Fruit fly (Drosophila melanogaster) whole organism, embryonic: ENCODE data around the gene Nepl21.

Experiments used
- ATbp ChIP-seq: fragments of 200-800 bp; sonication (Bioruptor generic); optimal IDR thresholded peaks from 2 replicates; lab custom pipeline; 2017; ENCODE audit warnings: missing biosample characterization, mild to moderate bottlenecking, missing genetic modification characterization, missing genetic modification reagents
- Antp ChIP-seq: fragments of 200-800 bp; sonication (Bioruptor generic); optimal IDR thresholded peaks from 3 replicates; lab custom pipeline; 2016; ENCODE audit warnings: missing biosample characterization, missing genetic modification characterization
- Asciz ChIP-seq: fragments of 200-800 bp; sonication (Bioruptor generic); optimal IDR thresholded peaks from 2 replicates; lab custom pipeline; 2017; ENCODE audit warnings: missing biosample characterization, mild to moderate bottlenecking, missing genetic modification characterization, missing genetic modification reagents
- B-H1 ChIP-seq: fragments of 200-800 bp; sonication (Bioruptor generic); IDR thresholded peaks from 3 replicates; pipeline ENCODE4 v1.3.6; 2022; ENCODE audit warnings: missing biosample characterization, missing genetic modification characterization
- CG10366 ChIP-seq: fragments of 200-800 bp; sonication (Bioruptor generic); IDR thresholded peaks from 2 replicates; pipeline ENCODE4 v1.3.6; 2022; ENCODE audit warnings: missing biosample characterization, missing genetic modification characterization
- CG10462 ChIP-seq: fragments of 200-800 bp; sonication (Bioruptor generic); optimal IDR thresholded peaks from 2 replicates; lab custom pipeline; 2016; ENCODE audit warnings: missing biosample characterization, missing genetic modification characterization
- CG11085 ChIP-seq: fragments of 200-800 bp; sonication (Bioruptor generic); IDR thresholded peaks from 2 replicates; pipeline ENCODE4 v1.3.6; 2022; ENCODE audit warnings: missing biosample characterization, missing genetic modification characterization
- CG11560 ChIP-seq: fragments of 200-800 bp; sonication (Bioruptor generic); IDR thresholded peaks from 3 replicates; pipeline ENCODE4 v1.3.6; 2022; ENCODE audit warnings: missing biosample characterization, missing genetic modification characterization
- CG1529 ChIP-seq: fragments of 200-800 bp; sonication (Bioruptor generic); optimal IDR thresholded peaks from 3 replicates; lab custom pipeline; 2018; ENCODE audit warnings: missing biosample characterization, missing genetic modification characterization
- CG16779 ChIP-seq: fragments of 200-800 bp; sonication (Bioruptor generic); IDR thresholded peaks from 2 replicates; pipeline ENCODE4 v1.3.6; 2022; ENCODE audit warnings: missing biosample characterization, missing genetic modification characterization
- CG17359 ChIP-seq: fragments of 200-800 bp; sonication (Bioruptor generic); optimal IDR thresholded peaks from 3 replicates; lab custom pipeline; 2018; ENCODE audit warnings: missing biosample characterization, mild to moderate bottlenecking, missing genetic modification characterization, moderate library complexity
- CG18262 ChIP-seq: fragments of 200-800 bp; optimal IDR thresholded peaks from 3 replicates; lab custom pipeline; 2019; ENCODE audit warnings: missing biosample characterization, mild to moderate bottlenecking, missing genetic modification characterization, moderate library complexity
- CG18764 ChIP-seq: fragments of 200-800 bp; sonication (Bioruptor generic); optimal IDR thresholded peaks from 3 replicates; lab custom pipeline; 2016; ENCODE audit warnings: missing biosample characterization, missing genetic modification characterization
- CG2129 ChIP-seq: fragments of 200-800 bp; sonication (Bioruptor generic); IDR thresholded peaks from 2 replicates; pipeline ENCODE4 v1.3.6; 2022; ENCODE audit warnings: missing biosample characterization, missing genetic modification characterization; ENCODE audit not compliant: partially characterized antibody
- CG2202 ChIP-seq: fragments of 200-800 bp; sonication (Bioruptor generic); optimal IDR thresholded peaks from 2 replicates; lab custom pipeline; 2018; ENCODE audit warnings: missing biosample characterization, mild to moderate bottlenecking, missing genetic modification characterization
- CG2678 ChIP-seq: fragments of 200-800 bp; sonication (Bioruptor generic); optimal IDR thresholded peaks from 3 replicates; lab custom pipeline; 2019; ENCODE audit warnings: missing biosample characterization, mild to moderate bottlenecking, missing genetic modification characterization, moderate library complexity
- CG30020 ChIP-seq: fragments of 200-800 bp; optimal IDR thresholded peaks from 2 replicates; lab custom pipeline; 2019; ENCODE audit warnings: missing biosample characterization, mild to moderate bottlenecking, missing genetic modification characterization, moderate library complexity
- CG3065 ChIP-seq: fragments of 200-800 bp; sonication (Bioruptor generic); optimal IDR thresholded peaks from 2 replicates; lab custom pipeline; 2016; ENCODE audit warnings: missing biosample characterization, missing genetic modification characterization
- CG31441 ChIP-seq: fragments of 200-800 bp; sonication (Bioruptor generic); IDR thresholded peaks from 2 replicates; pipeline ENCODE4 v1.3.6; 2022; ENCODE audit warnings: missing biosample characterization, missing genetic modification characterization
- CG34422 ChIP-seq: fragments of 200-800 bp; sonication (Bioruptor generic); IDR thresholded peaks from 3 replicates; pipeline ENCODE4 v1.3.6; 2022; ENCODE audit warnings: missing biosample characterization, missing genetic modification characterization
- CG4424 ChIP-seq: fragments of 200-800 bp; sonication (Bioruptor generic); optimal IDR thresholded peaks from 3 replicates; lab custom pipeline; 2016; ENCODE audit warnings: missing biosample characterization, missing genetic modification characterization
- CG6175 ChIP-seq: fragments of 200-800 bp; sonication (Bioruptor generic); IDR thresholded peaks from 3 replicates; pipeline ENCODE4 v1.3.6; 2022; ENCODE audit warnings: missing biosample characterization, missing genetic modification characterization
- CG7928 ChIP-seq: fragments of 200-800 bp; sonication (Bioruptor generic); optimal IDR thresholded peaks from 2 replicates; lab custom pipeline; 2017; ENCODE audit warnings: missing biosample characterization, mild to moderate bottlenecking, missing genetic modification characterization
- CG8924 ChIP-seq: fragments of 200-800 bp; optimal IDR thresholded peaks from 3 replicates; lab custom pipeline; 2019; ENCODE audit warnings: missing biosample characterization, mild to moderate bottlenecking, missing genetic modification characterization, moderate library complexity
- CHES-1-like ChIP-seq: fragments of 200-800 bp; sonication (Bioruptor generic); optimal IDR thresholded peaks from 2 replicates; lab custom pipeline; 2016; ENCODE audit warnings: missing biosample characterization, missing genetic modification characterization
- D ChIP-seq, 2 experiments: fragments of 200-800 bp in 1 of 2; fragments of >200 bp in 1 of 2; sonication (Bioruptor generic) in 1 of 2; optimal IDR thresholded peaks; 2 replicates in 1 of 2; 3 replicates in 1 of 2; lab custom pipeline; 2017; ENCODE audit warnings: mild to moderate bottlenecking in 1 of 2, missing biosample characterization in 1 of 2, missing genetic modification characterization in 1 of 2, missing genetic modification reagents in 1 of 2
- Dek ChIP-seq: fragments of 200-800 bp; sonication (Bioruptor generic); optimal IDR thresholded peaks from 3 replicates; lab custom pipeline; 2019; ENCODE audit warnings: missing biosample characterization, mild to moderate bottlenecking, missing genetic modification characterization, moderate library complexity
- Dip2 ChIP-seq: fragments of 200-800 bp; sonication (Bioruptor generic); IDR thresholded peaks from 2 replicates; pipeline ENCODE4 v1.3.6; 2022; ENCODE audit warnings: missing biosample characterization, missing genetic modification characterization
- Dp ChIP-seq: fragments of 200-800 bp; sonication (Bioruptor generic); optimal IDR thresholded peaks from 2 replicates; lab custom pipeline; 2018; ENCODE audit warnings: missing biosample characterization, mild to moderate bottlenecking, missing genetic modification characterization, moderate library complexity
- ERR ChIP-seq: fragments of 200-800 bp; sonication (Bioruptor generic); optimal IDR thresholded peaks from 2 replicates; lab custom pipeline; 2016; ENCODE audit warnings: missing biosample characterization, missing genetic modification characterization
- Ets65A ChIP-seq: fragments of 200-800 bp; sonication (Bioruptor generic); peaks from one replicate; lab custom pipeline; 2016; ENCODE audit warnings: missing biosample characterization, missing genetic modification characterization
- Myb ChIP-seq: fragments of 200-800 bp; sonication (Bioruptor generic); optimal IDR thresholded peaks from 2 replicates; lab custom pipeline; 2016; ENCODE audit warnings: missing biosample characterization, missing genetic modification characterization
- Vsx1 ChIP-seq: fragments of 200-800 bp; sonication (Bioruptor generic); optimal IDR thresholded peaks from 2 replicates; lab custom pipeline; 2017; ENCODE audit warnings: missing biosample characterization, mild to moderate bottlenecking, missing genetic modification characterization, missing genetic modification reagents
- Xbp1 ChIP-seq: fragments of 200-800 bp; sonication (Bioruptor generic); optimal IDR thresholded peaks from 3 replicates; lab custom pipeline; 2016; ENCODE audit warnings: missing biosample characterization, mild to moderate bottlenecking, missing genetic modification characterization
- bab2 ChIP-seq: fragments of 200-800 bp; sonication (Bioruptor generic); optimal IDR thresholded peaks from 2 replicates; lab custom pipeline; 2016; ENCODE audit warnings: missing biosample characterization, missing genetic modification characterization
- chm ChIP-seq: fragments of 200-800 bp; sonication (Bioruptor generic); IDR thresholded peaks from 2 replicates; pipeline ENCODE4 v1.3.6; 2022; ENCODE audit warnings: missing biosample characterization, missing genetic modification characterization
- crp ChIP-seq, 2 experiments: fragments of 200-800 bp; sonication (Bioruptor generic); optimal IDR thresholded peaks; 2 replicates in 1 of 2; 3 replicates in 1 of 2; lab custom pipeline; 2017; ENCODE audit warnings: missing biosample characterization in 2 of 2, missing genetic modification characterization in 2 of 2, mild to moderate bottlenecking in 1 of 2, moderate library complexity in 1 of 2
- dmrt99B ChIP-seq: fragments of 200-800 bp; sonication (Bioruptor generic); optimal IDR thresholded peaks from 2 replicates; lab custom pipeline; 2018; ENCODE audit warnings: missing biosample characterization, mild to moderate bottlenecking, missing genetic modification characterization, moderate library complexity
- grn ChIP-seq: fragments of 200-800 bp; sonication (Bioruptor generic); optimal IDR thresholded peaks from 3 replicates; lab custom pipeline; 2017; ENCODE audit warnings: missing biosample characterization, missing genetic modification characterization
- gro ChIP-seq: fragments of 200-800 bp; sonication (Bioruptor generic); optimal IDR thresholded peaks from 2 replicates; lab custom pipeline; 2016; ENCODE audit warnings: missing biosample characterization, missing genetic modification characterization
- hth ChIP-seq: fragments of >200 bp; optimal IDR thresholded peaks from 2 replicates; lab custom pipeline; 2017; ENCODE audit warnings: inconsistent platforms
- ind ChIP-seq: fragments of 200-800 bp; sonication (Bioruptor generic); optimal IDR thresholded peaks from 3 replicates; lab custom pipeline; 2016; ENCODE audit warnings: missing biosample characterization, missing genetic modification characterization
- psq ChIP-seq: fragments of 200-800 bp; sonication (Bioruptor generic); optimal IDR thresholded peaks from 2 replicates; lab custom pipeline; 2017; ENCODE audit warnings: missing biosample characterization, missing genetic modification characterization
- ranshi ChIP-seq: fragments of 200-800 bp; sonication (Bioruptor generic); IDR thresholded peaks from 2 replicates; pipeline ENCODE4 v1.3.6; 2022; ENCODE audit warnings: missing biosample characterization, missing genetic modification characterization
- sd ChIP-seq: fragments of 200-800 bp; sonication (Bioruptor generic); optimal IDR thresholded peaks from 3 replicates; lab custom pipeline; 2018; ENCODE audit warnings: missing biosample characterization, mild to moderate bottlenecking, missing genetic modification characterization, moderate library complexity
- sens ChIP-seq: fragments of 200-800 bp; sonication (Bioruptor generic); peaks from one replicate; lab custom pipeline; 2016; ENCODE audit warnings: missing biosample characterization, missing genetic modification characterization
- stwl ChIP-seq: fragments of 200-800 bp; sonication (Bioruptor generic); optimal IDR thresholded peaks from 3 replicates; lab custom pipeline; 2018; ENCODE audit warnings: missing biosample characterization, mild to moderate bottlenecking, missing genetic modification characterization, moderate library complexity
- sug ChIP-seq: fragments of 200-800 bp; optimal IDR thresholded peaks from 2 replicates; lab custom pipeline; 2019; ENCODE audit warnings: missing biosample characterization, mild to moderate bottlenecking, missing genetic modification characterization, moderate library complexity
- tll ChIP-seq, 2 experiments: fragments of 200-800 bp in 1 of 2; fragments of >200 bp in 1 of 2; sonication (Bioruptor generic) in 1 of 2; optimal IDR thresholded peaks; 2 replicates each; lab custom pipeline; 2017 to 2019; ENCODE audit warnings: missing biosample characterization in 2 of 2, missing genetic modification characterization in 2 of 2, mild to moderate bottlenecking in 1 of 2, moderate library complexity in 1 of 2
- tna ChIP-seq: fragments of 200-800 bp; sonication (Bioruptor generic); IDR thresholded peaks from 2 replicates; pipeline ENCODE4 v1.3.6; 2022; ENCODE audit warnings: missing biosample characterization, missing genetic modification characterization; ENCODE audit not compliant: partially characterized antibody
- wdn ChIP-seq: fragments of 200-800 bp; sonication (Bioruptor generic); IDR thresholded peaks from 2 replicates; pipeline ENCODE4 v1.3.6; 2022; ENCODE audit warnings: missing biosample characterization, missing genetic modification characterization

The Nepl21 gene

dm6 chr3R:28898921-28899545 is 15.5 kb downstream of the Nepl21 start (continued):
- TF ChIP-seq Vsx1 (GFP tag; lab: Kevin White, UChicago) (peak; percentile 61), Ets65A (GFP tag; lab: Kevin White, UChicago) (no peak), Antp (no peak), Xbp1 (GFP tag; lab: Kevin White, UChicago) (no peak), CG31441 (GFP tag; lab: Robert Waterston, UW) (no peak), CHES-1-like (GFP tag; lab: Kevin White, UChicago) (no peak), Dek (no peak), CG11560 (no peak), ERR (no peak), B-H1 (no peak), CG1529 (GFP tag; lab: Kevin White, UChicago) (no peak), psq (no peak), wdn (GFP tag; lab: Robert Waterston, UW) (no peak), sd (tag; lab: Kevin White, UChicago) (peak; percentile 91), Asciz (no peak), CG8924 (tag; lab: Kevin White, UChicago) (no peak), CG10462 (GFP tag; lab: Kevin White, UChicago) (no peak), Dip2 (GFP tag; lab: Robert Waterston, UW) (no peak), CG11085 (no peak), CG10366 (no peak), CG30020 (tag; lab: Kevin White, UChicago) (no peak), CG2129 (GFP tag; lab: Robert Waterston, UW) (no peak), grn (peak; percentile 79), CG2202 (tag; lab: Kevin White, UChicago) (no peak), tna (no peak), chm (GFP tag; lab: Robert Waterston, UW) (no peak), CG18262 (tag; lab: Kevin White, UChicago) (no peak), CG2678 (tag; lab: Kevin White, UChicago) (no peak), stwl (tag; lab: Kevin White, UChicago) (no peak), CG16779 (no peak), hth (no peak), CG3065 (GFP tag; lab: Kevin White, UChicago) (no peak), dmrt99B (tag; lab: Kevin White, UChicago) (no peak), CG7928 (GFP tag; lab: Kevin White, UChicago) (no peak), CG6175 (GFP tag; lab: Robert Waterston, UW) (no peak), sens (GFP tag; lab: Kevin White, UChicago) (no peak), Myb (GFP tag; lab: Kevin White, UChicago) (no peak), sug (tag; lab: Kevin White, UChicago) (peak; percentile 74), CG4424 (GFP tag; lab: Kevin White, UChicago) (no peak), ind (GFP tag; lab: Kevin White, UChicago) (no peak), gro (GFP tag; lab: Kevin White, UChicago) (no peak), Dp (GFP tag; lab: Kevin White, UChicago) (no peak), D (optimal IDR thresholded peaks at IDR 0.05; lab: Kevin White, UChicago) (no peak), D (GFP tag; optimal IDR thresholded peaks at IDR 0.05; lab: Kevin White, UChicago) (no peak), CG18764 (GFP tag; lab: Kevin White, UChicago) (no peak), ranshi (no peak), tll (GFP tag; optimal IDR thresholded peaks at IDR 0.05; lab: Kevin White, UChicago) (no peak), crp (GFP tag; optimal IDR thresholded peaks at IDR 0.05; lab: Kevin White, UChicago) (no peak), bab2 (no peak), CG34422 (no peak), ATbp (no peak), CG17359 (tag; lab: Kevin White, UChicago) (no peak)
